Worm (Caenorhabditis elegans): ENCODE results near the gene sto-3.

DNA sequence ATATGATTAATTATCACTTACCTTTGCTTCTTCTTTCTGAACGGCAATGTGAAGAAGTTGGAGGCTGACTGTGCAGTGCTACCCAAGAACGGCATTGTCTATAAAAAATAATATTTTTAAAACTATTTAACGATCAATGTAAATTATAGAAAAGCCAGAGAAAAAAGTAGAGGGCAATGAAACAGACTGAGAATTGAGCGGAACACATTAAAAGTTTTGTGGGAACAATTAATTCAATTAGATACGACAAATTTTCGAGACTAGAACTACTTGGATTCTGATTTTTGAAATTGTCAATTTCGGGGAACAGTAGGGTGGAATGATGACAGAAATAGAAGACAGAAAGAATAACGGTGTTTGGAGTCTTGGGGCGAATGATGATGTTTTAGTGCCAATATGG lies 30.3 kb downstream of the sto-3 start, which contains the start of gene F52D10.2:
- TF ChIP-seq him-1 (tag; optimal IDR thresholded peaks at IDR 0.05) (no peak), dao-5 (tag; optimal IDR thresholded peaks at IDR 0.05) (no peak)

Measured in whole organism, L4/young adult.